Worm (Caenorhabditis elegans) whole organism, L2 larva: ENCODE measurements around the gene dct-16.

Experiments
- C34F6.9 ChIP-seq: fragments of 150-350 bp; optimal IDR thresholded peaks from 2 replicates; lab custom pipeline; 2014; ENCODE audit warnings: missing biosample characterization, missing genetic modification characterization
- F13H6.1 ChIP-seq: sonication (generic microtip); optimal IDR thresholded peaks from 2 replicates; lab custom pipeline; 2016; ENCODE audit warnings: missing genetic modification characterization, missing compliant biosample characterization
- Y55F3AM.14 ChIP-seq: fragments of 200-800 bp; sonication (Bioruptor generic); optimal IDR thresholded peaks from 2 replicates; lab custom pipeline; 2018; ENCODE audit warnings: mild to moderate bottlenecking, missing genetic modification characterization, missing compliant biosample characterization
- ZK546.5 ChIP-seq: sonication (generic microtip); optimal IDR thresholded peaks from 2 replicates; lab custom pipeline; 2017; ENCODE audit warnings: missing biosample characterization, missing genetic modification characterization
- alr-1 ChIP-seq: fragments of 150-350 bp; optimal IDR thresholded peaks from 2 replicates; lab custom pipeline; 2014; ENCODE audit warnings: missing biosample characterization, missing genetic modification characterization
- aly-2 ChIP-seq: fragments of 150-350 bp; optimal IDR thresholded peaks from 2 replicates; lab custom pipeline; 2014; ENCODE audit warnings: missing biosample characterization, missing genetic modification characterization
- ama-1 ChIP-seq: fragments of 150-350 bp; optimal IDR thresholded peaks from 2 replicates; lab custom pipeline; 2018; ENCODE audit warnings: inconsistent platforms
- blmp-1 ChIP-seq: sonication (generic microtip); optimal IDR thresholded peaks from 2 replicates; lab custom pipeline; 2017; ENCODE audit warnings: missing genetic modification characterization, mild to moderate bottlenecking, missing compliant biosample characterization, antibody characterized with exemption, moderate library complexity; ENCODE audit not compliant: insufficient read depth
- ceh-16 ChIP-seq: fragments of 150-350 bp; optimal IDR thresholded peaks from 2 replicates; lab custom pipeline; 2014; ENCODE audit warnings: missing biosample characterization, missing genetic modification characterization
- crh-2 ChIP-seq: sonication (generic microtip); optimal IDR thresholded peaks from 2 replicates; lab custom pipeline; 2017; ENCODE audit warnings: missing biosample characterization, missing genetic modification characterization
- elt-1 ChIP-seq: fragments of 150-350 bp; optimal IDR thresholded peaks from 2 replicates; lab custom pipeline; 2014; ENCODE audit warnings: missing biosample characterization, missing genetic modification characterization
- fos-1 ChIP-seq: fragments of 150-350 bp; optimal IDR thresholded peaks from 2 replicates; lab custom pipeline; 2014; ENCODE audit warnings: missing biosample characterization, missing genetic modification characterization
- lin-11 ChIP-seq: fragments of 150-350 bp; sonication (generic microtip); optimal IDR thresholded peaks from 2 replicates; lab custom pipeline; 2014; ENCODE audit warnings: missing biosample characterization, missing genetic modification characterization, inconsistent platforms, mixed read lengths
- lin-13 ChIP-seq: fragments of 150-350 bp; optimal IDR thresholded peaks from 2 replicates; lab custom pipeline; 2014; ENCODE audit warnings: missing biosample characterization, missing genetic modification reagents, missing genetic modification characterization
- lin-39 ChIP-seq: fragments of 150-350 bp; optimal IDR thresholded peaks from 2 replicates; lab custom pipeline; 2014; ENCODE audit warnings: missing biosample characterization, missing genetic modification reagents, missing genetic modification characterization
- lsy-2 ChIP-seq, 2 experiments: fragments of 150-350 bp in 1 of 2; sonication (generic microtip) in 1 of 2; optimal IDR thresholded peaks; 2 replicates each; lab custom pipeline; 2014 to 2017; ENCODE audit warnings: missing biosample characterization in 2 of 2, missing genetic modification characterization in 2 of 2
- mab-5 ChIP-seq: fragments of 150-350 bp; optimal IDR thresholded peaks from 2 replicates; lab custom pipeline; 2014; ENCODE audit warnings: missing biosample characterization, missing genetic modification characterization
- mdl-1 ChIP-seq, 2 experiments: fragments of 150-350 bp in 1 of 2; sonication (generic microtip) in 1 of 2; optimal IDR thresholded peaks; 2 replicates each; lab custom pipeline; 2017; ENCODE audit warnings: missing biosample characterization in 2 of 2, missing genetic modification characterization in 2 of 2
- nhr-11 ChIP-seq: fragments of 150-350 bp; optimal IDR thresholded peaks from 2 replicates; lab custom pipeline; 2014; ENCODE audit warnings: missing biosample characterization, missing genetic modification characterization
- nhr-129 ChIP-seq: fragments of 150-350 bp; optimal IDR thresholded peaks from 2 replicates; lab custom pipeline; 2014; ENCODE audit warnings: missing biosample characterization, missing genetic modification characterization
- nhr-23 ChIP-seq: fragments of 150-350 bp; optimal IDR thresholded peaks from 2 replicates; lab custom pipeline; 2014; ENCODE audit warnings: missing biosample characterization, missing genetic modification reagents, missing genetic modification characterization
- nhr-6 ChIP-seq: fragments of 150-350 bp; optimal IDR thresholded peaks from 2 replicates; lab custom pipeline; 2014; ENCODE audit warnings: missing biosample characterization, missing genetic modification characterization
- nhr-77 ChIP-seq: fragments of 150-350 bp; optimal IDR thresholded peaks from 2 replicates; lab custom pipeline; 2014; ENCODE audit warnings: missing biosample characterization, missing genetic modification characterization
- sem-4 ChIP-seq: fragments of 150-350 bp; optimal IDR thresholded peaks from 2 replicates; lab custom pipeline; 2014; ENCODE audit warnings: missing biosample characterization, missing genetic modification reagents, missing genetic modification characterization
- sma-9 ChIP-seq, 2 experiments: fragments of 150-350 bp in 1 of 2; sonication (generic microtip) in 1 of 2; optimal IDR thresholded peaks; 2 replicates each; lab custom pipeline; 2014 to 2016; ENCODE audit warnings: missing genetic modification characterization in 2 of 2, mild to moderate bottlenecking in 1 of 2, missing biosample characterization in 1 of 2, missing compliant biosample characterization in 1 of 2, missing genetic modification reagents in 1 of 2, moderate library complexity in 1 of 2
- unc-39 ChIP-seq: fragments of 150-350 bp; optimal IDR thresholded peaks from 2 replicates; lab custom pipeline; 2014; ENCODE audit warnings: missing biosample characterization, missing genetic modification characterization
- unc-55 ChIP-seq: fragments of 150-350 bp; sonication (generic microtip); optimal IDR thresholded peaks from 3 replicates; lab custom pipeline; 2014; ENCODE audit warnings: missing biosample characterization, missing genetic modification reagents, missing genetic modification characterization
- unc-62 ChIP-seq: fragments of 150-350 bp; optimal IDR thresholded peaks from 2 replicates; lab custom pipeline; 2014; ENCODE audit warnings: missing biosample characterization, missing genetic modification reagents, missing genetic modification characterization
- zag-1 ChIP-seq: fragments of 150-350 bp; optimal IDR thresholded peaks from 2 replicates; lab custom pipeline; 2014; ENCODE audit warnings: missing biosample characterization, missing genetic modification characterization
- ztf-1 ChIP-seq: fragments of 200-800 bp; sonication (Bioruptor generic); conservative IDR thresholded peaks from 2 replicates; pipeline ENCODE4 v1.3.6; 2022; ENCODE audit warnings: missing genetic modification characterization, missing compliant biosample characterization
- ztf-4 ChIP-seq: fragments of 150-350 bp; optimal IDR thresholded peaks from 2 replicates; lab custom pipeline; 2014; ENCODE audit warnings: missing biosample characterization, missing genetic modification characterization

Gene dct-16

DNA sequence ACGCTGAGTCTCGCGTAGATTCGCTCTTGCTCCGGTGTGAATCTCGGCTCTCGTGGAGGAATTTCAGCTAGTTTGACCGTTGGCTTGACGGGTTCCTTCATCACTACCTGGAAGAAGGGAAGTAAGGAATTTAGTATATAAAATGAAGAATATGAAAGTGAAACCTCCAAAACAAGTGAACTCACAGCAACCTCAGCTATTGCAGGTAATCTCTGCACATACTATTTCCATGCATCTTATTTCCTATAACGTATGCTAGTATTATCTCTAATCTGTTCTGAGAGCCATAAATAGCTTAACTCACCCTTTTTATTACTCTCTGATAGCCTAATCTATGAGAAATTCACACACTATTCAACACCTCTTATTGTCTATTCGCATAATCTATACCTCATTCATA lies 6.1 kb upstream of the dct-16 start, which contains the start of gene Y38H6C.4:
Y38H6C.4 (minus strand) TSS at position 101 of the 400 bp plus-strand sequence.
- TF ChIP-seq Y55F3AM.14 (GFP tag; lab: Kevin White, UChicago) (no peak), ztf-4 (tag; lab: Kevin White, UChicago) (no peak), lin-11 (tag; lab: Kevin White, UChicago) (no peak), nhr-6 (tag; lab: Kevin White, UChicago) (no peak), unc-39 (tag; lab: Kevin White, UChicago) (no peak), unc-55 (GFP tag; lab: Kevin White, UChicago) (no peak), alr-1 (tag; lab: Kevin White, UChicago) (no peak), nhr-77 (tag; lab: Kevin White, UChicago) (no peak), ztf-1 (GFP tag; lab: Robert Waterston, UW) (no peak), lsy-2 (tag; optimal IDR thresholded peaks at IDR 0.05; lab: Kevin White, UChicago) (no peak), fos-1 (no peak), F13H6.1 (tag; lab: Kevin White, UChicago) (no peak), sma-9 (GFP tag; optimal IDR thresholded peaks at IDR 0.05; lab: Kevin White, UChicago) (no peak), sma-9 (tag; optimal IDR thresholded peaks at IDR 0.05; lab: Kevin White, UChicago) (no peak), nhr-129 (tag; lab: Kevin White, UChicago) (no peak), elt-1 (tag; lab: Kevin White, UChicago) (no peak), lin-39 (tag; lab: Kevin White, UChicago) (no peak), ama-1 (lab: Kevin White, UChicago) (no peak), lin-13 (no peak)

DNA sequence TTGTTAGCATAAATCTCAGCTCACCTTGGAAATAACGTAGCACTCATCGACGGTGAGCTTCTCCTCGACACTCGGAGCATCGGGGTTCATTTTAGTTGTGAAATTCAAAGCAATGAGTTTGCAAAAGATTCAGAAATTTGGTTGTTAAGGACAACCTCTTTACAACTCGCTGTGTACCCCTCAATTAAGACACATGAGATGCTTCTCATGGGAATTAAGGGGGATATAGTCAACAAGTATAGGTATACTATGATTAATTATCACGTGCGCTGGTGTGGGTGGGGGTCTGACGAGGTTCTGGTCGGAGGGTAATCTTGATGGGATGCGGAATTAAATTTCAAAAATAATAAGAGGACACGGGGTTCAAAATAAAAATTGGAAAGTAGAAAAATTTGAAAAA lies 1.5 kb upstream of the dct-16 start, which contains the start of gene dct-14:
dct-14 (minus strand) TSS at position 101 of the 400 bp plus-strand sequence.
- TF ChIP-seq ZK546.5 (tag; lab: Kevin White, UChicago): no peak
- TF ChIP-seq nhr-23 (tag; lab: Kevin White, UChicago): no peak
- no peak for TF ChIP-seq ceh-16 (tag; lab: Kevin White, UChicago)
- TF ChIP-seq elt-1 (tag; lab: Kevin White, UChicago): no peak
- TF ChIP-seq sem-4 (tag; lab: Kevin White, UChicago): no peak
- TF ChIP-seq nhr-11 (tag; lab: Kevin White, UChicago): no peak
- no peak for TF ChIP-seq mab-5 (tag; lab: Kevin White, UChicago)
- no peak for TF ChIP-seq mdl-1 (tag; optimal IDR thresholded peaks at IDR 0.05; lab: Kevin White, UChicago)
- TF ChIP-seq zag-1 (tag; lab: Kevin White, UChicago): no peak
- TF ChIP-seq sma-9 (GFP tag; optimal IDR thresholded peaks at IDR 0.05; lab: Kevin White, UChicago): no peak
- no peak for TF ChIP-seq sma-9 (tag; optimal IDR thresholded peaks at IDR 0.05; lab: Kevin White, UChicago)
- no peak for TF ChIP-seq nhr-129 (tag; lab: Kevin White, UChicago)
- no peak for TF ChIP-seq C34F6.9
- no peak for TF ChIP-seq unc-62 (GFP tag; lab: Kevin White, UChicago)
- TF ChIP-seq unc-39 (tag; lab: Kevin White, UChicago): no peak
- no peak for TF ChIP-seq blmp-1 (tag; lab: Kevin White, UChicago)
- TF ChIP-seq aly-2: no peak
- TF ChIP-seq, all 48 proteins: peak for 0

DNA sequence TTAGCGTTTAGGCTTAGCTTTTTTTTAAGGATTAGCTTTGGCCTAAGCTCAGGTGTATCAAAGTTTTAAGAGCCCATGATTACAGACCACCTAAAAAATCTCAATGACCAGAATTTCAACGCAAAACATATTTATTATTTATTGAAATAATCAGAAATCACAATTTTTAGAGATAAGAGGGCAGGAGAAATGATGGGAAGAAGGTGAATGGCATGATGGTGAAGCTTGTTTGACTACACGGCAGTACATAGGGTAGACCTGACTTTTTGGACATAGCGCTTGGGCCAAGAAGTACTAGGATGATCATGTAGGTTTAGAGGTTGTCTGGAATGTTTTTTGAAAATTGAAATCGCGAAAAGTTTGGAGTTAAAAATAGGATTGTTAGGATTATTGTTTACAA lies 785 bp upstream of the dct-16 start:
- TF ChIP-seq elt-1 (tag; lab: Kevin White, UChicago): no peak
- TF ChIP-seq ZK546.5 (tag; lab: Kevin White, UChicago): no peak
- TF ChIP-seq nhr-11 (tag; lab: Kevin White, UChicago): no peak
- no peak for TF ChIP-seq lin-11 (tag; lab: Kevin White, UChicago)
- TF ChIP-seq fos-1: peak; percentile 34

DNA sequence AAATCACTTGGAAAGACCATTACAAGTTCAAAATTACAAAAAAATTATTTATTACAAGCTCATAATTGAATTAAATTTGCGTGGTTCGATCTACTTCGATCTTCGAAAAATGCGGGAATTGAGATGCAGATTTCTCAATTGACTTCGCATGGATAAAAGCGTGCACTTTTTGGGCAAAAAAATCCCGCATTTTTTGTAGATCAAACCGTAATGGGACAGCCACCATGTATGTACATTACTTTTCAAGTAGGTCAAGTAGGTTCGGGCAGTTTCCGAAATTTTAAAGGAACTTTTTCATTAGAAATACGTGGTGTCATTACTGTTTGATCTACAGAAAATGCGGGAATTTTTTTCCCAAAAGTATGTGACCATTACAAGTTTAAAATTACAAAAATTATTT lies 1.3 kb downstream of the dct-16 start:
- TF ChIP-seq sem-4 (tag; lab: Kevin White, UChicago): no peak
- no peak for TF ChIP-seq nhr-77 (tag; lab: Kevin White, UChicago)
- peak; percentile 31 for TF ChIP-seq fos-1
- peak; percentile 26 for TF ChIP-seq crh-2 (tag; lab: Kevin White, UChicago)
